Worm (Caenorhabditis elegans) whole organism, L4 larva: ENCODE measurements around the gene arp-6.

Source experiments
- F10B5.3 ChIP-seq: sonication (generic microtip); optimal IDR thresholded peaks from 2 replicates; lab custom pipeline; 2016; ENCODE audit warnings: mild to moderate bottlenecking, missing genetic modification characterization, missing compliant biosample characterization
- F49E8.2 ChIP-seq: sonication (generic microtip); optimal IDR thresholded peaks from 2 replicates; lab custom pipeline; 2016; ENCODE audit warnings: missing compliant biosample characterization, mild to moderate bottlenecking, missing genetic modification characterization, borderline replicate concordance
- T20F7.1 ChIP-seq: fragments of 200-800 bp; sonication (Bioruptor generic); optimal IDR thresholded peaks from 2 replicates; lab custom pipeline; 2018; ENCODE audit warnings: mild to moderate bottlenecking, missing genetic modification characterization, missing compliant biosample characterization
- T26A8.4 ChIP-seq: fragments of 200-800 bp; sonication (Bioruptor generic); IDR thresholded peaks from 2 replicates; pipeline ENCODE4 v1.3.6; 2022; ENCODE audit warnings: missing genetic modification characterization, missing compliant biosample characterization
- Y5F2A.4 ChIP-seq: fragments of 200-800 bp; sonication (Bioruptor generic); optimal IDR thresholded peaks from 2 replicates; lab custom pipeline; 2018; ENCODE audit warnings: mild to moderate bottlenecking, missing genetic modification characterization, missing compliant biosample characterization
- Y75B8A.6 ChIP-seq: fragments of 200-800 bp; sonication (Bioruptor generic); IDR thresholded peaks from 2 replicates; pipeline ENCODE4 v1.3.6; 2022; ENCODE audit warnings: missing genetic modification reagents, missing genetic modification characterization, missing compliant biosample characterization
- ZK546.5 ChIP-seq, 2 experiments: sonication (generic microtip); optimal IDR thresholded peaks; 2 replicates each; lab custom pipeline; 2017; ENCODE audit warnings: missing biosample characterization in 2 of 2, missing genetic modification characterization in 2 of 2
- aha-1 ChIP-seq: fragments of 150-350 bp; peaks from one replicate; lab custom pipeline; 2014; ENCODE audit warnings: missing biosample characterization, missing genetic modification characterization
- ceh-20 ChIP-seq: fragments of 200-800 bp; sonication (Bioruptor generic); IDR thresholded peaks from 2 replicates; pipeline ENCODE4 v1.3.6; 2022; ENCODE audit warnings: missing genetic modification reagents, missing genetic modification characterization, missing compliant biosample characterization
- ceh-28 ChIP-seq: fragments of 150-350 bp; optimal IDR thresholded peaks from 2 replicates; lab custom pipeline; 2014; ENCODE audit warnings: missing biosample characterization, missing genetic modification reagents, missing genetic modification characterization
- ceh-82 ChIP-seq: sonication (generic microtip); optimal IDR thresholded peaks from 2 replicates; lab custom pipeline; 2017; ENCODE audit warnings: missing biosample characterization, missing genetic modification characterization
- cey-2 ChIP-seq: sonication (generic microtip); optimal IDR thresholded peaks from 3 replicates; lab custom pipeline; 2017; ENCODE audit warnings: missing genetic modification characterization, mild to moderate bottlenecking, missing compliant biosample characterization, antibody characterized with exemption, borderline replicate concordance; ENCODE audit not compliant: insufficient read depth
- ctbp-1 ChIP-seq: fragments of 200-800 bp; sonication (Bioruptor generic); IDR thresholded peaks from 2 replicates; pipeline ENCODE4 v1.3.6; 2022; ENCODE audit warnings: missing genetic modification reagents, missing genetic modification characterization, missing compliant biosample characterization
- daf-16 ChIP-seq, 3 experiments: sonication (generic microtip); optimal IDR thresholded peaks; 2 replicates each; lab custom pipeline; 2016 to 2017; ENCODE audit warnings: missing genetic modification characterization in 3 of 3, missing genetic modification reagents in 3 of 3, mild to moderate bottlenecking in 2 of 3, missing compliant biosample characterization in 2 of 3, missing biosample characterization in 1 of 3, moderate library complexity in 1 of 3
- daf-19 ChIP-seq: fragments of 200-800 bp; sonication (Bioruptor generic); conservative IDR thresholded peaks from 2 replicates; pipeline ENCODE4 v1.3.6; 2022; ENCODE audit warnings: missing genetic modification characterization, missing compliant biosample characterization
- daf-8 ChIP-seq: fragments of 200-800 bp; sonication (Bioruptor generic); IDR thresholded peaks from 2 replicates; pipeline ENCODE4 v1.3.6; 2022; ENCODE audit warnings: missing genetic modification characterization, missing compliant biosample characterization
- dmd-8 ChIP-seq: fragments of 200-800 bp; sonication (Bioruptor generic); IDR thresholded peaks from 2 replicates; pipeline ENCODE4 v1.3.6; 2022; ENCODE audit warnings: missing genetic modification characterization, missing compliant biosample characterization
- dpl-1 ChIP-seq: fragments of 150-350 bp; optimal IDR thresholded peaks from 2 replicates; lab custom pipeline; 2014; ENCODE audit warnings: missing biosample characterization, missing genetic modification reagents, missing genetic modification characterization
- duxl-1 ChIP-seq: sonication (generic microtip); optimal IDR thresholded peaks from 2 replicates; lab custom pipeline; 2016; ENCODE audit warnings: mild to moderate bottlenecking, missing genetic modification characterization, moderate library complexity, missing compliant biosample characterization; ENCODE audit not compliant: poor library complexity
- fos-1 ChIP-seq: fragments of 150-350 bp; optimal IDR thresholded peaks from 2 replicates; lab custom pipeline; 2014; ENCODE audit warnings: missing biosample characterization, missing genetic modification characterization
- gei-8 ChIP-seq: fragments of 200-800 bp; sonication (Bioruptor generic); optimal IDR thresholded peaks from 2 replicates; lab custom pipeline; 2018; ENCODE audit warnings: mild to moderate bottlenecking, missing genetic modification characterization, missing compliant biosample characterization
- lim-7 ChIP-seq: fragments of 200-800 bp; sonication (Bioruptor generic); IDR thresholded peaks from 2 replicates; pipeline ENCODE4 v1.3.6; 2022; ENCODE audit warnings: missing genetic modification characterization, missing compliant biosample characterization
- lin-1 ChIP-seq: fragments of 200-800 bp; sonication (Bioruptor generic); IDR thresholded peaks from 2 replicates; pipeline ENCODE4 v1.3.6; 2022; ENCODE audit warnings: missing genetic modification reagents, missing genetic modification characterization, missing compliant biosample characterization
- lin-38 ChIP-seq: fragments of 200-800 bp; sonication (Bioruptor generic); IDR thresholded peaks from 2 replicates; pipeline ENCODE4 v1.3.6; 2022; ENCODE audit warnings: missing genetic modification reagents, missing genetic modification characterization, missing compliant biosample characterization
- madf-5 ChIP-seq, 2 experiments: fragments of 200-800 bp; sonication (Bioruptor generic); IDR thresholded peaks; 2 replicates each; pipeline ENCODE4 v1.3.6; 2022; ENCODE audit warnings: missing compliant biosample characterization in 2 of 2, missing genetic modification characterization in 2 of 2
- mes-2 ChIP-seq: sonication (generic microtip); optimal IDR thresholded peaks from 2 replicates; lab custom pipeline; 2016; ENCODE audit warnings: missing genotype, mild to moderate bottlenecking, missing genetic modification characterization, missing compliant biosample characterization; ENCODE audit not compliant: poor library complexity, severe bottlenecking
- mxl-2 ChIP-seq: fragments of 200-800 bp; sonication (Bioruptor generic); conservative IDR thresholded peaks from 2 replicates; pipeline ENCODE4 v1.3.6; 2022; ENCODE audit warnings: missing genetic modification reagents, missing genetic modification characterization, missing compliant biosample characterization
- nhr-10 ChIP-seq: fragments of 150-350 bp; optimal IDR thresholded peaks from 2 replicates; lab custom pipeline; 2014; ENCODE audit warnings: missing biosample characterization, missing genetic modification characterization
- nhr-102 ChIP-seq: sonication (generic microtip); optimal IDR thresholded peaks from 2 replicates; lab custom pipeline; 2016; ENCODE audit warnings: mild to moderate bottlenecking, missing genetic modification characterization, moderate library complexity, missing compliant biosample characterization
- nhr-111 ChIP-seq: fragments of 200-800 bp; sonication (Bioruptor generic); optimal IDR thresholded peaks from 2 replicates; lab custom pipeline; 2018; ENCODE audit warnings: mild to moderate bottlenecking, missing genetic modification characterization, missing compliant biosample characterization
- nhr-25 ChIP-seq: sonication (generic microtip); optimal IDR thresholded peaks from 2 replicates; lab custom pipeline; 2017; ENCODE audit warnings: missing genetic modification characterization, mild to moderate bottlenecking, missing compliant biosample characterization, antibody characterized with exemption, moderate library complexity, borderline replicate concordance; ENCODE audit not compliant: insufficient read depth
- nhr-28 ChIP-seq: fragments of 150-350 bp; optimal IDR thresholded peaks from 2 replicates; lab custom pipeline; 2014; ENCODE audit warnings: missing biosample characterization, missing genetic modification characterization
- nhr-41 ChIP-seq: fragments of 200-800 bp; sonication (Bioruptor generic); IDR thresholded peaks from 2 replicates; pipeline ENCODE4 v1.3.6; 2022; ENCODE audit warnings: missing genetic modification reagents, missing genetic modification characterization, missing compliant biosample characterization
- nhr-6 ChIP-seq: fragments of 150-350 bp; optimal IDR thresholded peaks from 2 replicates; lab custom pipeline; 2014; ENCODE audit warnings: missing biosample characterization, missing genetic modification characterization
- nhr-76 ChIP-seq: fragments of 150-350 bp; optimal IDR thresholded peaks from 2 replicates; lab custom pipeline; 2014; ENCODE audit warnings: missing biosample characterization, missing genetic modification characterization
- saeg-2 ChIP-seq: fragments of 200-800 bp; sonication (Bioruptor generic); IDR thresholded peaks from 2 replicates; pipeline ENCODE4 v1.3.6; 2022; ENCODE audit warnings: missing genetic modification reagents, missing genetic modification characterization, missing compliant biosample characterization
- sdz-12 ChIP-seq: fragments of 200-800 bp; sonication (Bioruptor generic); optimal IDR thresholded peaks from 2 replicates; lab custom pipeline; 2018; ENCODE audit warnings: mild to moderate bottlenecking, missing genetic modification characterization, missing compliant biosample characterization
- snpc-1.2 ChIP-seq: fragments of 200-800 bp; sonication (Bioruptor generic); IDR thresholded peaks from 2 replicates; pipeline ENCODE4 v1.3.6; 2022; ENCODE audit warnings: missing genetic modification reagents, missing genetic modification characterization, missing compliant biosample characterization
- spr-1 ChIP-seq: sonication (generic microtip); optimal IDR thresholded peaks from 2 replicates; lab custom pipeline; 2016; ENCODE audit warnings: mild to moderate bottlenecking, missing genetic modification characterization, missing compliant biosample characterization
- spr-3 ChIP-seq: fragments of 200-800 bp; sonication (Bioruptor generic); optimal IDR thresholded peaks from 2 replicates; lab custom pipeline; 2018; ENCODE audit warnings: mild to moderate bottlenecking, missing genetic modification characterization, missing compliant biosample characterization
- vab-7 ChIP-seq: fragments of 200-800 bp; sonication (Bioruptor generic); IDR thresholded peaks from 2 replicates; pipeline ENCODE4 v1.3.6; 2022; ENCODE audit warnings: missing genetic modification reagents, missing genetic modification characterization, missing compliant biosample characterization
- zag-1 ChIP-seq: fragments of 150-350 bp; optimal IDR thresholded peaks from 2 replicates; lab custom pipeline; 2014; ENCODE audit warnings: missing biosample characterization, missing genetic modification characterization
- zfp-3 ChIP-seq: fragments of 200-800 bp; sonication (Bioruptor generic); conservative IDR thresholded peaks from 2 replicates; pipeline ENCODE4 v1.3.6; 2022; ENCODE audit warnings: missing genetic modification reagents, missing genetic modification characterization, missing compliant biosample characterization
- ztf-11 ChIP-seq: fragments of 150-350 bp; optimal IDR thresholded peaks from 2 replicates; lab custom pipeline; 2014; ENCODE audit warnings: missing biosample characterization, missing genetic modification characterization

arp-6 gene

DNA sequence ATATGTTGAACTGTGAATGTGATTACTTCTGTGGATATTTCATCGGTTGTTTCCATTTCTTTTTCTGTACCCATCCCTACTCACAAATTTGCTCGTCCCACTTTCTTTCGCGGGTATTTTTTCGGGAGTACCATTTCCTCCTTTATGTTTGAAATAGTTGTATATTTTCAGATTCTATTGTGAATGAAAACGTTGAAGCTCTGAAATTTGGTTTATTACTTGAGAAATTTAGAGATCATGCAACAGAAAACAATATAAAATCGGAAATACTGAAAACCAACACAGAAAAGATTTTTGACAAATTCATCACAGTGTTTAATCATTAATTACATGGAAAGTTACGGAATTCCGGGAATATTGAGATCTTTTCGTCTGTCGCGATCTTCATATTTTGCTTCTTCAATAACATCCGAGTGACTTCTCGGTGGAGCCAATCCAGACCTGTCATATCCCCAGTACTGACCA, 16.5 kb downstream of the arp-6 start (continued):
- TF ChIP-seq ceh-28 (tag; lab: Kevin White, UChicago) (no peak), aha-1 (tag; lab: Kevin White, UChicago) (peak; percentile 83), T26A8.4 (GFP tag; lab: Robert Waterston, UW) (0 out of 2 replicates have a peak, but pooled peaks have one; percentile 48), saeg-2 (GFP tag; lab: Robert Waterston, UW) (0 out of 2 replicates have a peak, but pooled peaks have one; percentile 22), Y75B8A.6 (no peak), duxl-1 (tag; lab: Kevin White, UChicago) (no peak), nhr-41 (GFP tag; lab: Robert Waterston, UW) (0 out of 2 replicates have a peak, but pooled peaks have one; percentile 5), mxl-2 (GFP tag; lab: Robert Waterston, UW) (no peak), Y5F2A.4 (GFP tag; lab: Kevin White, UChicago) (no peak), gei-8 (peak; percentile 42)

DNA sequence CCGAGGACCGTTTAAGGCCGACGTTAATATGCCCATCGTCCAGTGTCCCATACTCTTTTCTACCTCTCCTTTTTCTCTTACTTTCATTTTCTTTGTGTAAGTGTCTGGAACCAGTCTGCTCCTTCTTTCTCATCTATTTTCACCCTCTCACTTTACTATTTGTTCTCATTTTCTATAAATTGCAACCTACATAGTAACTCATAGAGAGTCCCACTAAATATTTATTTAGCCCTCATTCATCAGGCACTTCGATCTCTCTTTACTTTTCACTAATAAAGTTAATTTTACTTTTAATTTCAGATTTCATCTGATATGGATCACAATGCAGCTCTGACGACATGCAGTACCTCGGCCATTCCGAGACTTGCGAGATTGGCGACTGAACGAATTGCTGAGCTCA, 19.8 kb downstream of the arp-6 start, which contains the start of gene zyg-11:
TSS of gene zyg-11 (plus strand) at position 301 of the 400 bp plus-strand sequence.
- no peak for TF ChIP-seq daf-19 (GFP tag; lab: Robert Waterston, UW)
- no peak for TF ChIP-seq dpl-1 (GFP tag; lab: Kevin White, UChicago)
- no peak for TF ChIP-seq lim-7 (GFP tag; lab: Robert Waterston, UW)
- TF ChIP-seq nhr-25 = no peak
- no peak for TF ChIP-seq ZK546.5 (tag; optimal IDR thresholded peaks at IDR 0.05; lab: Kevin White, UChicago)
- TF ChIP-seq sdz-12 (GFP tag; lab: Kevin White, UChicago) = no peak
- no peak for TF ChIP-seq nhr-76 (tag; lab: Kevin White, UChicago)

DNA sequence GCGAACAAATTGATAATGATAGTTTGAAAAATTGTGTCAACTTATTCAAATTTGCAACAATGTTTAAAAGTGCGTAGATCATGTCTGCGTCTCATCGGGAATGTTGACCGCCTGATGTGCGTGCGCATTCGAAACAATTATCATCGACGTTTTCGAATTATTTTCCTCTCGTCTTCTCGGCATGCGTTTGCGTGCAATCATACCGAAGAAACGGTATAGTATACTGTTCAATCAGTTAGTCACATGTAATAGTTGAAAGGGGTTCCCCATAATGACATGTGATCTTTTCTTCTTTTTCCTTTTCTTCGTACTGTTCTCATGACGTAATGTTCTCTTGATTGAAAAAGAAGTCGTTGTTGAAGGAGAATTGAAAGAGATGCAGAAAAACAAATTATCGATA, 20.4 kb downstream of the arp-6 start:
- TF ChIP-seq T26A8.4 (GFP tag; lab: Robert Waterston, UW) = 0 out of 2 replicates have a peak, but pooled peaks have one; percentile 34
- TF ChIP-seq nhr-111 = no peak
- no peak for TF ChIP-seq daf-19 (GFP tag; lab: Robert Waterston, UW)
- no peak for TF ChIP-seq spr-3
- TF ChIP-seq ctbp-1 (GFP tag; lab: Robert Waterston, UW) = no peak
- TF ChIP-seq mxl-2 (GFP tag; lab: Robert Waterston, UW) = no peak
- peak; percentile 68; the same call in 1 of the 2 replicates for TF ChIP-seq saeg-2 (GFP tag; lab: Robert Waterston, UW)
- peak; percentile 40 for TF ChIP-seq nhr-6 (tag; lab: Kevin White, UChicago)
- no peak for TF ChIP-seq vab-7 (GFP tag; lab: Robert Waterston, UW)
- peak; percentile 58 for TF ChIP-seq cey-2
- peak; percentile 32 for TF ChIP-seq nhr-76 (tag; lab: Kevin White, UChicago)
- 0 out of 2 replicates have a peak, but pooled peaks have one; percentile 36 for TF ChIP-seq ceh-20 (GFP tag; lab: Robert Waterston, UW)
- TF ChIP-seq daf-16 (GFP tag; optimal IDR thresholded peaks at IDR 0.05; lab: Kevin White, UChicago) = no peak
- peak; percentile 83 for TF ChIP-seq daf-16 (tag; optimal IDR thresholded peaks at IDR 0.05; lab: Kevin White, UChicago)
- TF ChIP-seq lin-38 (GFP tag; lab: Robert Waterston, UW) = peak; percentile 50
- no peak for TF ChIP-seq dmd-8 (GFP tag; lab: Robert Waterston, UW)
- no peak for TF ChIP-seq zag-1 (tag; lab: Kevin White, UChicago)
- TF ChIP-seq spr-1 (tag; lab: Kevin White, UChicago) = no peak
- peak; percentile 78 for TF ChIP-seq T20F7.1 (GFP tag; lab: Kevin White, UChicago)
- peak; percentile 70 for TF ChIP-seq fos-1
- peak; percentile 36 for TF ChIP-seq nhr-102 (tag; lab: Kevin White, UChicago)
- TF ChIP-seq madf-5 (GFP tag; IDR thresholded peaks at IDR 0.05; lab: Robert Waterston, UW) = 0 out of 4 replicates have a peak, but pooled peaks of 1 of the 2 experiments have one; percentile 14
- TF ChIP-seq lin-1 (GFP tag; lab: Robert Waterston, UW) = peak; percentile 60; the same call in 1 of the 2 replicates
- TF ChIP-seq dpl-1 (GFP tag; lab: Kevin White, UChicago) = peak; percentile 25
- no peak for TF ChIP-seq snpc-1.2
- no peak for TF ChIP-seq ztf-11 (tag; lab: Kevin White, UChicago)
- TF ChIP-seq nhr-28 (tag; lab: Kevin White, UChicago) = peak; percentile 87
- no peak for TF ChIP-seq daf-8 (GFP tag; lab: Robert Waterston, UW)
- TF ChIP-seq zfp-3 (GFP tag; lab: Robert Waterston, UW) = 0 out of 2 replicates have a peak, but pooled peaks have one; percentile 18
- no peak for TF ChIP-seq F49E8.2
- TF ChIP-seq F10B5.3 (tag; lab: Kevin White, UChicago) = no peak
- TF ChIP-seq mes-2 (tag; lab: Kevin White, UChicago) = peak; percentile 44
- no peak for TF ChIP-seq ceh-82 (tag; lab: Kevin White, UChicago)
- TF ChIP-seq nhr-10 = peak; percentile 72
- TF ChIP-seq sdz-12 (GFP tag; lab: Kevin White, UChicago) = no peak
